Worm (Caenorhabditis elegans): ENCODE results near the gene F07C3.3.

DNA sequence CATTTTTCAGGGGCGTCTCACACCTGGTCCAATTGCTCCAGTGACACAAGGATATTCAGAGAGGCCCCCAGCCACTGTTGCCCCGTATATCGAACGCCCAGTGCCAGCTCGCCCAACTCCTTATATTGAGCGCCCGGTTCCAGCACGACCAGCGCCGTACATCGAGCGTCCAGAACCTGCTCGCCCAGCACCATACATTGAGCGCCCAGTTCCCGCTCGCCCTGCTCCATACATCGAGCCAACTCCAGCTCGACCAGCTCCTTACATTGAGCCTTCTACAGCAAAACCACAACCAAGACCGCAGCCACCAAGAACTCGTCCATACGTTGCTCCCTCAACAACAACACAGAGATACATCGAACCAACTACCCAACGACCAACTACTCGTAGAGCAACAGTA lies 9.4 kb downstream of the F07C3.3 start:
- TF ChIP-seq sea-1 (GFP tag; conservative IDR thresholded peaks at IDR 0.05): no peak
- TF ChIP-seq ama-1 (optimal IDR thresholded peaks at IDR 0.05): no peak
